Fruit fly (Drosophila melanogaster) whole organism, embryonic: Measurements from ENCODE around the gene defl.
A peak's percentile ranks its signal among the peaks of the same experiment; 100 is the strongest.

Experiments used
- Adf1 ChIP-seq: fragments of 200-800 bp; sonication (Bioruptor generic); IDR thresholded peaks from 2 replicates; pipeline ENCODE4 v1.3.6; 2022; ENCODE audit warnings: missing biosample characterization, missing genetic modification characterization
- B-H2 ChIP-seq: fragments of 200-800 bp; sonication (Bioruptor generic); optimal IDR thresholded peaks from 2 replicates; lab custom pipeline; 2018; ENCODE audit warnings: missing biosample characterization, mild to moderate bottlenecking, missing genetic modification characterization
- Bgb ChIP-seq: fragments of 200-800 bp; sonication (Bioruptor generic); IDR thresholded peaks from 2 replicates; pipeline ENCODE4 v1.3.6; 2022; ENCODE audit warnings: missing biosample characterization, missing genetic modification characterization; ENCODE audit not compliant: partially characterized antibody
- CG10147 ChIP-seq: fragments of 200-800 bp; sonication (Bioruptor generic); optimal IDR thresholded peaks from 2 replicates; lab custom pipeline; 2019; ENCODE audit warnings: missing biosample characterization, mild to moderate bottlenecking, missing genetic modification characterization, moderate library complexity
- CG10543 ChIP-seq: fragments of 200-800 bp; sonication (Bioruptor generic); optimal IDR thresholded peaks from 3 replicates; lab custom pipeline; 2017; ENCODE audit warnings: missing biosample characterization, mild to moderate bottlenecking, missing genetic modification characterization, moderate library complexity
- CG11456 ChIP-seq: fragments of 200-800 bp; sonication (Bioruptor generic); IDR thresholded peaks from 3 replicates; pipeline ENCODE4 v1.3.6; 2022; ENCODE audit warnings: missing biosample characterization, missing genetic modification characterization
- CG11695 ChIP-seq: fragments of 200-800 bp; sonication (Bioruptor generic); IDR thresholded peaks from 3 replicates; pipeline ENCODE4 v1.3.6; 2022; ENCODE audit warnings: missing biosample characterization, missing genetic modification characterization
- CG12236 ChIP-seq: fragments of 200-800 bp; sonication (Bioruptor generic); optimal IDR thresholded peaks from 2 replicates; lab custom pipeline; 2016; ENCODE audit warnings: missing biosample characterization, missing genetic modification characterization
- CG13287 ChIP-seq: fragments of 200-800 bp; sonication (Bioruptor generic); IDR thresholded peaks from 2 replicates; pipeline ENCODE4 v1.3.6; 2022; ENCODE audit warnings: missing biosample characterization, missing genetic modification characterization; ENCODE audit not compliant: partially characterized antibody
- CG13296 ChIP-seq: fragments of 200-800 bp; sonication (Bioruptor generic); optimal IDR thresholded peaks from 3 replicates; lab custom pipeline; 2018; ENCODE audit warnings: missing biosample characterization, mild to moderate bottlenecking, missing genetic modification characterization
- CG13894 ChIP-seq: fragments of 200-800 bp; sonication (Bioruptor generic); optimal IDR thresholded peaks from 3 replicates; lab custom pipeline; 2018; ENCODE audit warnings: missing biosample characterization, mild to moderate bottlenecking, missing genetic modification characterization, moderate library complexity
- CG18011 ChIP-seq: fragments of 200-800 bp; sonication (Bioruptor generic); optimal IDR thresholded peaks from 2 replicates; lab custom pipeline; 2017; ENCODE audit warnings: missing biosample characterization, missing genetic modification characterization, mild to moderate bottlenecking, moderate library complexity, missing genotype
- CG2199 ChIP-seq: fragments of 200-800 bp; sonication (Bioruptor generic); IDR thresholded peaks from 3 replicates; pipeline ENCODE4 v1.3.6; 2022; ENCODE audit warnings: missing biosample characterization, missing genetic modification characterization
- CG2889 ChIP-seq: fragments of 200-800 bp; sonication (Bioruptor generic); IDR thresholded peaks from 3 replicates; pipeline ENCODE4 v1.3.6; 2022; ENCODE audit warnings: missing biosample characterization, missing genetic modification characterization
- CG34376 ChIP-seq: fragments of 200-800 bp; sonication (Bioruptor generic); optimal IDR thresholded peaks from 2 replicates; lab custom pipeline; 2018; ENCODE audit warnings: missing biosample characterization, mild to moderate bottlenecking, missing genetic modification characterization
- CG8089 ChIP-seq: fragments of 200-800 bp; sonication (Bioruptor generic); optimal IDR thresholded peaks from 3 replicates; lab custom pipeline; 2016; ENCODE audit warnings: missing biosample characterization, missing genetic modification characterization
- CG9932 ChIP-seq: fragments of 200-800 bp; sonication (Bioruptor generic); IDR thresholded peaks from 2 replicates; pipeline ENCODE4 v1.3.6; 2022; ENCODE audit warnings: missing biosample characterization, missing genetic modification characterization
- H2.0 ChIP-seq: fragments of 200-800 bp; sonication (Bioruptor generic); IDR thresholded peaks from 2 replicates; pipeline ENCODE4 v1.3.6; 2022; ENCODE audit warnings: missing biosample characterization, missing genetic modification characterization
- MBD-R2 ChIP-seq: fragments of 200-800 bp; sonication (Bioruptor generic); IDR thresholded peaks from 2 replicates; pipeline ENCODE4 v1.3.6; 2022; ENCODE audit warnings: missing biosample characterization, missing genetic modification characterization
- Med ChIP-seq: fragments of 200-800 bp; sonication (Bioruptor generic); peaks from one replicate; lab custom pipeline; 2016; ENCODE audit warnings: missing biosample characterization, missing genetic modification characterization, mild to moderate bottlenecking, inconsistent platforms, moderate library complexity
- Myb ChIP-seq: fragments of 200-800 bp; sonication (Bioruptor generic); optimal IDR thresholded peaks from 2 replicates; lab custom pipeline; 2016; ENCODE audit warnings: missing biosample characterization, missing genetic modification characterization
- NfI ChIP-seq: fragments of 200-800 bp; sonication (Bioruptor generic); optimal IDR thresholded peaks from 3 replicates; lab custom pipeline; 2018; ENCODE audit warnings: missing biosample characterization, mild to moderate bottlenecking, missing genetic modification characterization, moderate library complexity
- Optix ChIP-seq: fragments of 200-800 bp; sonication (Bioruptor generic); IDR thresholded peaks from 3 replicates; pipeline ENCODE4 v1.3.6; 2022; ENCODE audit warnings: missing biosample characterization, missing genetic modification characterization
- Pdp1 ChIP-seq, 2 experiments: fragments of 200-800 bp; sonication (Bioruptor generic); optimal IDR thresholded peaks; 3 replicates each; lab custom pipeline; 2016; ENCODE audit warnings: missing biosample characterization in 2 of 2, missing genetic modification characterization in 2 of 2, mild to moderate bottlenecking in 1 of 2, moderate library complexity in 1 of 2
- Ptx1 ChIP-seq: fragments of 200-800 bp; sonication (Bioruptor generic); IDR thresholded peaks from 2 replicates; pipeline ENCODE4 v1.3.6; 2022; ENCODE audit warnings: missing biosample characterization, missing genetic modification characterization
- Rfx ChIP-seq: fragments of 200-800 bp; sonication (Bioruptor generic); IDR thresholded peaks from 2 replicates; pipeline ENCODE4 v1.3.6; 2022; ENCODE audit warnings: missing biosample characterization, missing genetic modification characterization
- Side ChIP-seq: fragments of 200-800 bp; sonication (Bioruptor generic); optimal IDR thresholded peaks from 2 replicates; lab custom pipeline; 2016; ENCODE audit warnings: missing biosample characterization, missing genetic modification characterization
- amos ChIP-seq: fragments of 200-800 bp; sonication (Bioruptor generic); IDR thresholded peaks from 2 replicates; pipeline ENCODE4 v1.3.6; 2022; ENCODE audit warnings: missing biosample characterization, missing genetic modification characterization; ENCODE audit not compliant: partially characterized antibody
- caup ChIP-seq: fragments of 200-800 bp; sonication (Bioruptor generic); optimal IDR thresholded peaks from 3 replicates; lab custom pipeline; 2017; ENCODE audit warnings: missing biosample characterization, mild to moderate bottlenecking, missing genetic modification characterization, moderate library complexity; ENCODE audit not compliant: severe bottlenecking
- chinmo ChIP-seq: fragments of 200-800 bp; sonication (Bioruptor generic); IDR thresholded peaks from 4 replicates; pipeline ENCODE4 v1.3.6; 2022; ENCODE audit warnings: missing biosample characterization, missing genetic modification characterization; ENCODE audit not compliant: partially characterized antibody
- ewg ChIP-seq: fragments of 200-800 bp; sonication (Bioruptor generic); optimal IDR thresholded peaks from 3 replicates; lab custom pipeline; 2017; ENCODE audit warnings: mild to moderate bottlenecking, missing biosample characterization, missing genetic modification reagents, missing genetic modification characterization
- exex ChIP-seq: fragments of 200-800 bp; sonication (Bioruptor generic); optimal IDR thresholded peaks from 4 replicates; lab custom pipeline; 2018; ENCODE audit warnings: missing biosample characterization, mild to moderate bottlenecking, missing genetic modification characterization, moderate library complexity
- ftz-f1 ChIP-seq: fragments of 200-800 bp; sonication (Bioruptor generic); optimal IDR thresholded peaks from 2 replicates; lab custom pipeline; 2016; ENCODE audit warnings: missing biosample characterization, missing genetic modification characterization
- gce ChIP-seq: fragments of 200-800 bp; sonication (Bioruptor generic); IDR thresholded peaks from 3 replicates; pipeline ENCODE4 v1.3.6; 2022; ENCODE audit warnings: missing biosample characterization, missing genetic modification characterization
- hkb ChIP-seq, 2 experiments: fragments of 200-800 bp in 1 of 2; fragments of >200 bp in 1 of 2; sonication (Bioruptor generic) in 1 of 2; IDR thresholded peaks in 1 of 2; optimal IDR thresholded peaks in 1 of 2; 2 replicates each; pipeline versions ENCODE4 v1.3.6 to Lab custom; 2017 to 2022; ENCODE audit warnings: missing biosample characterization in 1 of 2, missing genetic modification characterization in 1 of 2
- kay ChIP-seq: fragments of 200-800 bp; sonication (Bioruptor generic); optimal IDR thresholded peaks from 2 replicates; lab custom pipeline; 2016; ENCODE audit warnings: missing biosample characterization, missing genetic modification characterization
- knrl ChIP-seq: fragments of 200-800 bp; sonication (Bioruptor generic); IDR thresholded peaks from 3 replicates; pipeline ENCODE4 v1.3.6; 2022; ENCODE audit warnings: missing biosample characterization, missing genetic modification characterization; ENCODE audit not compliant: partially characterized antibody
- lab ChIP-seq: fragments of 200-800 bp; sonication (Bioruptor generic); optimal IDR thresholded peaks from 3 replicates; lab custom pipeline; 2017; ENCODE audit warnings: missing biosample characterization, missing genetic modification characterization, mild to moderate bottlenecking, moderate library complexity, missing genetic modification reagents
- mirr ChIP-seq: fragments of 200-800 bp; sonication (Bioruptor generic); optimal IDR thresholded peaks from 3 replicates; lab custom pipeline; 2018; ENCODE audit warnings: missing biosample characterization, mild to moderate bottlenecking, missing genetic modification characterization
- pnt ChIP-seq: fragments of 200-800 bp; sonication (Bioruptor generic); optimal IDR thresholded peaks from 3 replicates; lab custom pipeline; 2016; ENCODE audit warnings: missing biosample characterization, missing genetic modification characterization
- rib ChIP-seq: fragments of 200-800 bp; sonication (Bioruptor generic); IDR thresholded peaks from 2 replicates; pipeline ENCODE4 v1.3.6; 2022; ENCODE audit warnings: missing biosample characterization, missing genetic modification characterization
- row ChIP-seq: fragments of 200-800 bp; sonication (Bioruptor generic); IDR thresholded peaks from 3 replicates; pipeline ENCODE4 v1.3.6; 2022; ENCODE audit warnings: missing biosample characterization, missing genetic modification characterization
- sens ChIP-seq: fragments of 200-800 bp; sonication (Bioruptor generic); peaks from one replicate; lab custom pipeline; 2016; ENCODE audit warnings: missing biosample characterization, missing genetic modification characterization
- sug ChIP-seq: fragments of 200-800 bp; optimal IDR thresholded peaks from 2 replicates; lab custom pipeline; 2019; ENCODE audit warnings: missing biosample characterization, mild to moderate bottlenecking, missing genetic modification characterization, moderate library complexity
- tup ChIP-seq: fragments of 200-800 bp; sonication (Bioruptor generic); optimal IDR thresholded peaks from 2 replicates; lab custom pipeline; 2016; ENCODE audit warnings: missing biosample characterization, mild to moderate bottlenecking, missing genetic modification characterization, moderate library complexity
- yki ChIP-seq: fragments of >200 bp; optimal IDR thresholded peaks from 3 replicates; lab custom pipeline; 2018
- zen ChIP-seq: fragments of 200-800 bp; sonication (Bioruptor generic); optimal IDR thresholded peaks from 3 replicates; lab custom pipeline; 2018; ENCODE audit warnings: missing biosample characterization, mild to moderate bottlenecking, missing genetic modification characterization, moderate library complexity
- zfh2 ChIP-seq: fragments of 200-800 bp; sonication (Bioruptor generic); optimal IDR thresholded peaks from 2 replicates; lab custom pipeline; 2016; ENCODE audit warnings: missing biosample characterization, missing genetic modification characterization

Gene defl

dm6 chr3L:9751625-9752024 is 28.4 kb downstream of the defl start (continued):
- TF ChIP-seq CG18011 (GFP tag; lab: Kevin White, UChicago) = no peak
- TF ChIP-seq knrl = 0 out of 3 replicates have a peak, but pooled peaks have one; percentile 30
- peak; percentile 39; the same call in 1 of the 2 replicates for TF ChIP-seq CG9932
- TF ChIP-seq Bgb (GFP tag; lab: Robert Waterston, UW) = peak; percentile 42; the same call in 1 of the 2 replicates
- TF ChIP-seq CG11456 (GFP tag; lab: Robert Waterston, UW) = peak; percentile 10; the same call in 1 of the 3 replicates
- 0 out of 2 replicates have a peak, but pooled peaks have one; percentile 13 for TF ChIP-seq H2.0 (GFP tag; lab: Robert Waterston, UW)
- 0 out of 2 replicates have a peak, but pooled peaks have one; percentile 24 for TF ChIP-seq Ptx1 (GFP tag; lab: Robert Waterston, UW)
- peak; percentile 28; the same call in 1 of the 2 replicates for TF ChIP-seq amos
- TF ChIP-seq CG8089 (GFP tag; lab: Kevin White, UChicago) = no peak
- TF ChIP-seq zen = no peak
- no peak for TF ChIP-seq ftz-f1
- peak; percentile 5 for TF ChIP-seq Myb (GFP tag; lab: Kevin White, UChicago)
- peak; percentile 43; the same call in 1 of the 3 replicates for TF ChIP-seq CG2199
- no peak for TF ChIP-seq MBD-R2 (GFP tag; lab: Robert Waterston, UW)
- TF ChIP-seq ewg (GFP tag; lab: Kevin White, UChicago) = peak; percentile 97
- TF ChIP-seq hkb (optimal IDR thresholded peaks at IDR 0.05; lab: Kevin White, UChicago) = peak; percentile 45
- TF ChIP-seq hkb (GFP tag; IDR thresholded peaks at IDR 0.05; lab: Robert Waterston, UW) = no peak
- no peak for TF ChIP-seq B-H2
- no peak for TF ChIP-seq CG34376 (GFP tag; lab: Kevin White, UChicago)
- TF ChIP-seq, all 482 proteins: peak for 28

- TF ChIP-seq lab (GFP tag; lab: Kevin White, UChicago) (peak; percentile 56), Side (GFP tag; lab: Kevin White, UChicago) (no peak), chinmo (GFP tag; lab: Robert Waterston, UW) (peak; percentile 74; the same call in 1 of the 4 replicates), pnt (GFP tag; lab: Kevin White, UChicago) (no peak), CG13296 (GFP tag; lab: Kevin White, UChicago) (peak; percentile 20), kay (GFP tag; lab: Kevin White, UChicago) (no peak), sens (GFP tag; lab: Kevin White, UChicago) (peak; percentile 62), caup (GFP tag; lab: Kevin White, UChicago) (peak; percentile 21), CG10147 (GFP tag; lab: Kevin White, UChicago) (peak; percentile 32), exex (tag; lab: Kevin White, UChicago) (peak; percentile 84), Optix (no peak), CG11695 (peak; percentile 71), tup (GFP tag; lab: Kevin White, UChicago) (no peak), yki (lab: Kevin White, UChicago) (no peak), zfh2 (GFP tag; lab: Kevin White, UChicago) (no peak), CG13894 (tag; lab: Kevin White, UChicago) (peak; percentile 77), NfI (no peak), CG34376 (GFP tag; lab: Kevin White, UChicago) (peak; percentile 47), CG10543 (GFP tag; lab: Kevin White, UChicago) (peak; percentile 21), Adf1 (GFP tag; lab: Robert Waterston, UW) (peak; percentile 6; the same call in 1 of the 2 replicates), ftz-f1 (peak; percentile 63), row (GFP tag; lab: Robert Waterston, UW) (peak; percentile 32; the same call in 1 of the 3 replicates), CG13287 (GFP tag; lab: Robert Waterston, UW) (peak; percentile 18; the same call in 1 of the 2 replicates), Pdp1 (GFP tag; optimal IDR thresholded peaks at IDR 0.05; lab: Kevin White, UChicago) (peak in 1 of 2 experiments; percentile 25), mirr (GFP tag; lab: Kevin White, UChicago) (peak; percentile 23), rib (GFP tag; lab: Robert Waterston, UW) (no peak), CG2889 (GFP tag; lab: Robert Waterston, UW) (no peak), sug (tag; lab: Kevin White, UChicago) (peak; percentile 26), Med (GFP tag; lab: Kevin White, UChicago) (peak; percentile 81), CG12236 (GFP tag; lab: Kevin White, UChicago) (no peak), gce (GFP tag; lab: Robert Waterston, UW) (no peak), Rfx (peak; percentile 30; the same call in 1 of the 2 replicates)
Measured at dm6 chr3L:9760151-9760749, 37.0 kb downstream of the defl start, which contains the start of gene CG42268. Gene CG42268 (minus strand): TSS chr3L:9760395.
